Worm (Caenorhabditis elegans) whole organism, midembryonic: ENCODE data around the gene H05C05.1.

Experiments
- T22C8.4 ChIP-seq: fragments of 200-800 bp; sonication (Bioruptor generic); IDR thresholded peaks from 2 replicates; pipeline ENCODE4 v1.3.6; 2022; ENCODE audit warnings: missing genetic modification characterization, missing compliant biosample characterization
- cog-1 ChIP-seq: sonication (generic microtip); optimal IDR thresholded peaks from 2 replicates; lab custom pipeline; 2016; ENCODE audit warnings: missing genetic modification characterization, missing compliant biosample characterization
- flt-1 ChIP-seq: fragments of 200-800 bp; sonication (Bioruptor generic); IDR thresholded peaks from 2 replicates; pipeline ENCODE4 v1.3.6; 2022; ENCODE audit warnings: missing genetic modification characterization, missing compliant biosample characterization
- klf-2 ChIP-seq: fragments of 200-800 bp; sonication (Bioruptor generic); conservative IDR thresholded peaks from 2 replicates; pipeline ENCODE4 v1.3.6; 2022; ENCODE audit warnings: missing genetic modification reagents, missing genetic modification characterization, missing compliant biosample characterization
- med-1 ChIP-seq: sonication (generic microtip); optimal IDR thresholded peaks from 2 replicates; lab custom pipeline; 2017; ENCODE audit warnings: missing genetic modification characterization, mild to moderate bottlenecking, missing compliant biosample characterization, antibody characterized with exemption, missing genetic modification reagents; ENCODE audit not compliant: insufficient read depth
- ref-1 ChIP-seq: fragments of 200-800 bp; sonication (Bioruptor generic); conservative IDR thresholded peaks from 2 replicates; pipeline ENCODE4 v1.3.6; 2022; ENCODE audit warnings: missing genetic modification reagents, missing genetic modification characterization, missing compliant biosample characterization
- tab-1 ChIP-seq: fragments of 200-800 bp; sonication (Bioruptor generic); IDR thresholded peaks from 2 replicates; pipeline ENCODE4 v1.3.6; 2022; ENCODE audit warnings: missing genetic modification characterization, missing compliant biosample characterization
- ztf-23 ChIP-seq: fragments of 200-800 bp; sonication (Bioruptor generic); IDR thresholded peaks from 2 replicates; pipeline ENCODE4 v1.3.6; 2022; ENCODE audit warnings: missing genetic modification reagents, missing genetic modification characterization, missing compliant biosample characterization
- ztf-29 ChIP-seq: fragments of 200-800 bp; sonication (Bioruptor generic); IDR thresholded peaks from 2 replicates; pipeline ENCODE4 v1.3.6; 2022; ENCODE audit warnings: missing genetic modification reagents, missing genetic modification characterization, missing compliant biosample characterization

Gene H05C05.1

DNA sequence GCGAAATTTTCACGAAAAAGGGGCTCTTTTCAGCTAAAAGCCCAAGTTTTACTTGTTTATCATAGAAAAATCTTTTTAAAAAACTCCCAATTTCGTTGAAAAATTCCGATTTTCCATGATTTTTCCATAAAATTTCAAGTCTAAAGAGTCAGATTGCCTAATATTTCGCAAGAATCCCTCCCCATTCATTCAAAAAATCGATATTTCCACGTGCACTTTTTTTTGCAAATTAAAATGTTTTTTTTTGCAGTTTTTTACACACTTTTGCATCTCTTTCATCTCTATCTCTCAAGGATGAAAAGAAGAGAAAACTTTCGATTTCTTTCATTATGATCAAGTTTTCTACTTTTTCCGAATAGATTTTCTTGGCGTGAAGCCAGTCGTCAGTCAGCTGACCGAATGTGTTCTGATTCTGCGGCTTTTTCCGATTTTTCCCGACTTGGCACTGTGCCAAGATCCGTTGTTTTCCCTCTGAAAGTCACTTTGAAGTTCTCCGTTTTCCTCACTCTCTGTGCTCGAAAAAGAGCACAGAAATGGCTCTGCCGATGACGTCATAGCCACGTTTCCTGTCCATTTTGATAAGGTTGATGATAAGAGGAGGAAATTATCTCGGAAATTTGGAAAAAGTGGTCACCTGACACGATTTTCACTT is 1.5 kb downstream of the H05C05.1 start:
- TF ChIP-seq ztf-29 (no peak), klf-2 (GFP tag; lab: Robert Waterston, UW) (no peak), flt-1 (GFP tag; lab: Robert Waterston, UW) (no peak), ztf-23 (no peak), ref-1 (GFP tag; lab: Robert Waterston, UW) (no peak)

DNA sequence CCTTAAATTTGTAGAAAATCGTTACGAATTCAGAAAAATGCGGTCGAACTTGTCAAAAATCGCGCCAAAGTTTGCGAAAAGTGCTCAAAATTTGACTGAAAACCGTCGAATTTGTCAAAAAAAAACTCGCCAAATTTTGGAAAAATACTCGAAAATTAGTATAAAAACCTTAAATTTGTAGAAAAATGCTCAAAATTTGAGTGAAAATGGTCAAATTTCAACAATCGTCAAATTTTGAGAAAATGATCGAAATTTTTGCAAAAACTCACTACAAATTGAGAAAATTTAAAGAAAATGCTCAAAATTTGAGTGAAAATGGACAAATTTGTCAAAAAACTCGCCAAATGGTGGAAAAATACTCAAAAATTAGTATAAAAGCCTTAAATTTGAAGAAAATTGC is 5.5 kb downstream of the H05C05.1 start:
- TF ChIP-seq med-1 = no peak
- no peak for TF ChIP-seq ref-1 (GFP tag; lab: Robert Waterston, UW)
- TF ChIP-seq ztf-23 = no peak
- TF ChIP-seq ztf-29 = no peak
- no peak for TF ChIP-seq flt-1 (GFP tag; lab: Robert Waterston, UW)
- no peak for TF ChIP-seq cog-1 (tag; lab: Kevin White, UChicago)
- TF ChIP-seq klf-2 (GFP tag; lab: Robert Waterston, UW) = no peak

- TF ChIP-seq T22C8.4 (GFP tag; lab: Robert Waterston, UW) = peak; percentile 98
These were observed 13.9 kb downstream of the H05C05.1 start for ce11 chrIII:2960740-2961361.

- TF ChIP-seq T22C8.4 (GFP tag; lab: Robert Waterston, UW) = peak; percentile 72
- TF ChIP-seq cog-1 (tag; lab: Kevin White, UChicago) = no peak
- TF ChIP-seq ztf-23 = no peak
- no peak for TF ChIP-seq ztf-29
- no peak for TF ChIP-seq med-1
These were observed 14.9 kb downstream of the H05C05.1 start for ce11 chrIII:2961840-2962239.

- TF ChIP-seq T22C8.4 (GFP tag; lab: Robert Waterston, UW) = peak; percentile 91
These were observed 16.1 kb downstream of the H05C05.1 start for ce11 chrIII:2962878-2963540.

- TF ChIP-seq ztf-23 = no peak
- no peak for TF ChIP-seq ref-1 (GFP tag; lab: Robert Waterston, UW)
- TF ChIP-seq med-1 = no peak
These were observed 18.6 kb downstream of the H05C05.1 start, which contains the start of gene H05C05.2 for ce11 chrIII:2965534-2965933. Gene H05C05.2 (minus strand): TSS chrIII:2965634.

- TF ChIP-seq ztf-29 = peak; percentile 66
- TF ChIP-seq klf-2 (GFP tag; lab: Robert Waterston, UW) = no peak
- TF ChIP-seq tab-1 (GFP tag; lab: Robert Waterston, UW) = no peak
- TF ChIP-seq flt-1 (GFP tag; lab: Robert Waterston, UW) = peak; percentile 69
- TF ChIP-seq T22C8.4 (GFP tag; lab: Robert Waterston, UW) = peak; percentile 59
- peak; percentile 47 for TF ChIP-seq cog-1 (tag; lab: Kevin White, UChicago)
These were observed 19.5 kb downstream of the H05C05.1 start for ce11 chrIII:2966462-2966861.

ce11 chrIII:2970251-2970650 is 23.3 kb downstream of the H05C05.1 start:
- no peak for TF ChIP-seq flt-1 (GFP tag; lab: Robert Waterston, UW)
- no peak for TF ChIP-seq tab-1 (GFP tag; lab: Robert Waterston, UW)
- no peak for TF ChIP-seq cog-1 (tag; lab: Kevin White, UChicago)
- TF ChIP-seq med-1 = no peak
- TF ChIP-seq ztf-23 = no peak
- TF ChIP-seq T22C8.4 (GFP tag; lab: Robert Waterston, UW) = peak; percentile 22; the same call in 1 of the 2 replicates

DNA sequence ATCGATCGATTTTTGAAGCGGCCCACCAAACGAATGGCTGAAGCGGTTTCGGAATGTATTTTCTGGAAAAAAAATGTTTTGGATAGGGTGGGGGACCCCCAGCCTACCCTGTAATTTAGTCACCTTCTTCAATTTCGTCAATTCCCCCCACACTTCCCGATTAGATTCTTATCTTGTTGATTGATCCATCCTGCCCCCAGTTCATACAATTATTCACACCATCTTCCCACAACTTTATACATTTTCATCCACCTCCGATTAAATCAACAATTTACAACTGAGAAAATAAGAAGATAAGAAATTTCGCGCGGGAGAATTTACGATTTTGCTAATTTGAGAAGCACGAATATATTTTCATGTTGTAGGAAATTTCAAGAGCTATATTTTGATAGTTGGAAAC is 26.1 kb downstream of the H05C05.1 start:
- TF ChIP-seq ztf-29 = no peak
- TF ChIP-seq ref-1 (GFP tag; lab: Robert Waterston, UW) = no peak
- no peak for TF ChIP-seq flt-1 (GFP tag; lab: Robert Waterston, UW)
- TF ChIP-seq T22C8.4 (GFP tag; lab: Robert Waterston, UW) = no peak
- no peak for TF ChIP-seq cog-1 (tag; lab: Kevin White, UChicago)
- no peak for TF ChIP-seq med-1
- TF ChIP-seq ztf-23 = no peak
- TF ChIP-seq klf-2 (GFP tag; lab: Robert Waterston, UW) = no peak
- TF ChIP-seq tab-1 (GFP tag; lab: Robert Waterston, UW) = no peak

DNA sequence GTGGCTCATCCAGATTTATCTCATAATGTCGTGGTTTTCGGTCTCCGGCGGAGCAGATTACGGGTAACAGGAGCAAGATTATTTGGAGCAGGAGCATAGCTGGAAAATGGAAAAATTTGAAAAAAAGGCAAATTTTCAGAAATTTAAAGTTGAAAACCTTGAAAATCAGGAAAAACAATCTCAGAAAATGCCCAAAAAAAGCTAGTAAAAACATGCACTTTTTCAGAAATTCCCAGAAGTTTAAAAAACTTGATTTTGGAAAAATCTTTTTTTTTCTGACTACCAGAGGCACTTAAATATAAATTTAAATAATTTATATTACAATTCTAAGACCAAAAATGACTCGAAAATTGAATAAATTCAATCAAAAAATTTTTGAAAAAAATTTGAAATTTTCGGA is 28.8 kb downstream of the H05C05.1 start, which contains the start of gene Y55D5A.3:
Gene Y55D5A.3 (minus strand): TSS at position 101 of the 400 bp plus-strand sequence.
- TF ChIP-seq tab-1 (GFP tag; lab: Robert Waterston, UW) (no peak), ref-1 (GFP tag; lab: Robert Waterston, UW) (no peak), ztf-29 (no peak), ztf-23 (no peak)

DNA sequence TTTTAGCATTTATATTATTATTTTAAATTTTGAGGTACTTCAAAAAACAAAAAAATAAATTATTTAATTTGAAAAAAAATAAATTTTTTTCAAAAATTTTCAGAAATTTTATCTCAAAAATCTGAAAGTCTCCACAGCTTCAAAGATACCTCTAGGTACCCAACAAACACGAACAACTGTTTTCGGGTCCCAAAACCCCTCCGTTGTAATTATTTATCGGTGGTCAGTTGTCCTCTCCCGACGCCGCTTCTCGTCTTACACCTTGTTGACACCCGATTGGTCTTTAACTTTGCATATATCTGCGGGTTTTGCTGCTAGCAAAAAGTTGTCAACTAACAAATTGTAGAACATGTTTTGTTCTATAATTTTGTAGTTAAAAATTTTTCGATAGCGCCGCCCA is 29.3 kb downstream of the H05C05.1 start:
- no peak for TF ChIP-seq klf-2 (GFP tag; lab: Robert Waterston, UW)
